6 worm cellular contexts compared by ENCODE assay signal in the genomic region with DNA sequence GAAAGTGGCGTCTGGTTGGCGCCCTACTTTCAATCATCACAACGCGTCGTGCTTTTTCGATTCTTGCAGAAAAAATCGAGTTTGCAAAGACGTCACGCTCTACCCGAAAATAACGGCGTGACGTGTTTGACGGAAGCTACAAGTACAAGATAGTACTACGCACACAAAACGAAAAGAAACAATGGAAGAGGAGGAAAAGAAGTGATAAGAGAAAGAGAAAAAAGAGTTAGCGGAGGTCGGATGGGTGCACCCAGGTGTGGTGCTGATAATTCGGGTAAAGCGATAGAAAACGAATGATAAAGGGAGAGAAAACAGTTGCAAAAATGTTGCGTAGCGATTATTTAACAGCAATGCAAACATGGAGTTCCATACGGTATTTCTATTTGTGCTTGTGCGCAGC.
TF ChIP-seq lines count a peak whose summit lies in the region.

No protein-coding gene starts in this region.

TF ChIP-seq in whole organism, L1 larva, 84 proteins besides CTCF, POLR2A, EP300 and RAD21 (continues in another document):
- TF ChIP-seq unc-98 (GFP tag; IDR thresholded peaks at IDR 0.05; lab: Robert Waterston, UW) (no peak), tbx-2 (tag; optimal IDR thresholded peaks at IDR 0.05; lab: Kevin White, UChicago) (peak; percentile 70), efl-1 (optimal IDR thresholded peaks at IDR 0.05; lab: Kevin White, UChicago) (no peak), efl-1 (GFP tag; optimal IDR thresholded peaks at IDR 0.05 in 1 of 2; lab: Kevin White, UChicago) (peak in 1 of 2 experiments; percentile 91), nhr-71 (tag; optimal IDR thresholded peaks at IDR 0.05; lab: Kevin White, UChicago) (peak; percentile 64), nhr-11 (tag; optimal IDR thresholded peaks at IDR 0.05; lab: Kevin White, UChicago) (no peak), sptf-1 (tag; optimal IDR thresholded peaks at IDR 0.05; lab: Kevin White, UChicago) (no peak), nhr-237 (tag; optimal IDR thresholded peaks at IDR 0.05; lab: Kevin White, UChicago) (no peak), ama-1 (optimal IDR thresholded peaks at IDR 0.05; lab: Kevin White, UChicago) (no peak), nhr-20 (tag; optimal IDR thresholded peaks at IDR 0.05; lab: Kevin White, UChicago) (peak; percentile 78), Y116A8C.19 (tag; optimal IDR thresholded peaks at IDR 0.05; lab: Kevin White, UChicago; ENCODE audit: borderline replicate concordance) (no peak), ets-5 (GFP tag; IDR thresholded peaks at IDR 0.05; lab: Robert Waterston, UW) (no peak), blmp-1 (tag; optimal IDR thresholded peaks at IDR 0.05; lab: Kevin White, UChicago) (peak; percentile 64), zag-1 (tag; optimal IDR thresholded peaks at IDR 0.05; lab: Kevin White, UChicago) (no peak), rnt-1 (tag; optimal IDR thresholded peaks at IDR 0.05; lab: Kevin White, UChicago) (peak; percentile 10)

TF ChIP-seq in whole organism, L2 larva, 48 proteins besides CTCF, POLR2A, EP300 and RAD21 (continues in another document):
- TF ChIP-seq lin-39 (tag; optimal IDR thresholded peaks at IDR 0.05; lab: Kevin White, UChicago) = no peak
- TF ChIP-seq sma-3 (GFP tag; optimal IDR thresholded peaks at IDR 0.05; lab: Kevin White, UChicago) = peak; percentile 32
- no peak for TF ChIP-seq lin-11 (tag; optimal IDR thresholded peaks at IDR 0.05; lab: Kevin White, UChicago)
- TF ChIP-seq snpc-4 (tag; optimal IDR thresholded peaks at IDR 0.05; lab: Kevin White, UChicago) = no peak
- no peak for TF ChIP-seq nhr-77 (tag; optimal IDR thresholded peaks at IDR 0.05; lab: Kevin White, UChicago)
- no peak for TF ChIP-seq lsy-2 (tag; optimal IDR thresholded peaks at IDR 0.05; lab: Kevin White, UChicago)
- no peak for TF ChIP-seq alr-1 (tag; optimal IDR thresholded peaks at IDR 0.05; lab: Kevin White, UChicago)
- TF ChIP-seq C34F6.9 (tag; optimal IDR thresholded peaks at IDR 0.05; lab: Kevin White, UChicago) = no peak
- TF ChIP-seq skn-1 (tag; optimal IDR thresholded peaks at IDR 0.05; lab: Kevin White, UChicago) = no peak
- TF ChIP-seq ZK546.5 (tag; optimal IDR thresholded peaks at IDR 0.05; lab: Kevin White, UChicago) = no peak
- TF ChIP-seq ztf-1 (GFP tag; conservative IDR thresholded peaks at IDR 0.05; lab: Robert Waterston, UW) = no peak
- no peak for TF ChIP-seq ama-1 (optimal IDR thresholded peaks at IDR 0.05; lab: Kevin White, UChicago)
- no peak for TF ChIP-seq nhr-6 (tag; optimal IDR thresholded peaks at IDR 0.05; lab: Kevin White, UChicago)
- peak; percentile 33 for TF ChIP-seq gmeb-1 (tag; optimal IDR thresholded peaks at IDR 0.05; lab: Kevin White, UChicago)
- no peak for TF ChIP-seq ceh-82 (tag; optimal IDR thresholded peaks at IDR 0.05; lab: Kevin White, UChicago)
- no peak for TF ChIP-seq mbf-1 (tag; optimal IDR thresholded peaks at IDR 0.05; lab: Kevin White, UChicago)

TF ChIP-seq in whole organism, L3 larva, 47 proteins besides CTCF, POLR2A, EP300 and RAD21:
- TF ChIP-seq hmg-11 (tag; optimal IDR thresholded peaks at IDR 0.05; lab: Kevin White, UChicago) (no peak), elt-3 (tag; optimal IDR thresholded peaks at IDR 0.05; lab: Kevin White, UChicago) (no peak), elt-2 (tag; optimal IDR thresholded peaks at IDR 0.05; lab: Kevin White, UChicago) (peak; percentile 93), ceh-16 (tag; optimal IDR thresholded peaks at IDR 0.05; lab: Kevin White, UChicago) (no peak), nhr-76 (tag; optimal IDR thresholded peaks at IDR 0.05; lab: Kevin White, UChicago) (no peak), pha-4 (tag; optimal IDR thresholded peaks at IDR 0.05; lab: Kevin White, UChicago) (peak; percentile 53), egl-27 (tag; optimal IDR thresholded peaks at IDR 0.05; lab: Kevin White, UChicago) (no peak), snpc-4 (tag; optimal IDR thresholded peaks at IDR 0.05; lab: Kevin White, UChicago) (no peak), skn-1 (tag; optimal IDR thresholded peaks at IDR 0.05; lab: Kevin White, UChicago) (peak; percentile 10), lin-15B (tag; optimal IDR thresholded peaks at IDR 0.05; lab: Kevin White, UChicago) (no peak), nhr-67 (tag; optimal IDR thresholded peaks at IDR 0.05; lab: Kevin White, UChicago) (no peak), mml-1 (tag; optimal IDR thresholded peaks at IDR 0.05; lab: Kevin White, UChicago) (no peak), ceh-28 (tag; optimal IDR thresholded peaks at IDR 0.05; lab: Kevin White, UChicago) (no peak), egl-5 (tag; optimal IDR thresholded peaks at IDR 0.05; lab: Kevin White, UChicago) (no peak), pqm-1 (tag; optimal IDR thresholded peaks at IDR 0.05; lab: Kevin White, UChicago) (peak; percentile 39), jun-1 (tag; optimal IDR thresholded peaks at IDR 0.05; lab: Kevin White, UChicago) (peak; percentile 41)

TF ChIP-seq in whole organism, L4 larva, 104 proteins besides CTCF, POLR2A, EP300 and RAD21 (continues in another document):
- TF ChIP-seq T26A8.4 (GFP tag; IDR thresholded peaks at IDR 0.05; lab: Robert Waterston, UW) (no peak), Y5F2A.4 (GFP tag; optimal IDR thresholded peaks at IDR 0.05; lab: Kevin White, UChicago) (no peak), F37D6.2 (tag; optimal IDR thresholded peaks at IDR 0.05; lab: Kevin White, UChicago) (no peak), nhr-77 (tag; optimal IDR thresholded peaks at IDR 0.05; lab: Kevin White, UChicago) (peak; percentile 38), saeg-2 (GFP tag; IDR thresholded peaks at IDR 0.05; lab: Robert Waterston, UW) (no peak), nhr-28 (tag; optimal IDR thresholded peaks at IDR 0.05; lab: Kevin White, UChicago) (peak; percentile 97), tra-1 (GFP tag; IDR thresholded peaks at IDR 0.05; lab: Robert Waterston, UW) (0 out of 2 replicates have a peak, but pooled peaks have one; percentile 23), F26F4.8 (GFP tag; conservative IDR thresholded peaks at IDR 0.05; lab: Robert Waterston, UW) (no peak), lin-29 (GFP tag; IDR thresholded peaks at IDR 0.05; lab: Robert Waterston, UW) (no peak), rbr-2 (tag; optimal IDR thresholded peaks at IDR 0.05; lab: Kevin White, UChicago) (no peak), madf-5 (GFP tag; IDR thresholded peaks at IDR 0.05; lab: Robert Waterston, UW) (no peak), fos-1 (tag; optimal IDR thresholded peaks at IDR 0.05; lab: Kevin White, UChicago) (no peak), jun-1 (tag; optimal IDR thresholded peaks at IDR 0.05; lab: Kevin White, UChicago) (no peak), unc-130 (GFP tag; optimal IDR thresholded peaks at IDR 0.05; lab: Kevin White, UChicago) (no peak), mes-2 (tag; optimal IDR thresholded peaks at IDR 0.05; lab: Kevin White, UChicago; ENCODE audit: poor library complexity, severe bottlenecking) (no peak), lir-3 (tag; optimal IDR thresholded peaks at IDR 0.05; lab: Kevin White, UChicago) (no peak)

TF ChIP-seq in whole organism, late embryonic, 69 proteins besides CTCF, POLR2A, EP300 and RAD21:
- TF ChIP-seq pag-3 (tag; optimal IDR thresholded peaks at IDR 0.05; lab: Kevin White, UChicago; ENCODE audit: borderline replicate concordance) (no peak), elt-2 (tag; optimal IDR thresholded peaks at IDR 0.05; lab: Kevin White, UChicago) (peak; percentile 88)

TF ChIP-seq in whole organism, young adult, 124 proteins besides CTCF, POLR2A, EP300 and RAD21:
- peak; percentile 86 for TF ChIP-seq nhr-80 (tag; optimal IDR thresholded peaks at IDR 0.05; lab: Kevin White, UChicago)
- no peak for TF ChIP-seq madf-10 (tag; optimal IDR thresholded peaks at IDR 0.05; lab: Kevin White, UChicago)
